Worm (Caenorhabditis elegans) whole organism, L4 larva: ENCODE results near the gene F47D12.9.

ENCODE experiments used
- F37D6.2 ChIP-seq: sonication (generic microtip); optimal IDR thresholded peaks from 2 replicates; lab custom pipeline; 2016; ENCODE audit warnings: mild to moderate bottlenecking, missing genetic modification characterization, missing compliant biosample characterization
- Y48G9A.11 ChIP-seq: fragments of 200-800 bp; sonication (Bioruptor generic); IDR thresholded peaks from 2 replicates; pipeline ENCODE4 v1.3.6; 2022; ENCODE audit warnings: missing genetic modification reagents, missing genetic modification characterization, missing compliant biosample characterization
- Y5F2A.4 ChIP-seq: fragments of 200-800 bp; sonication (Bioruptor generic); optimal IDR thresholded peaks from 2 replicates; lab custom pipeline; 2018; ENCODE audit warnings: mild to moderate bottlenecking, missing genetic modification characterization, missing compliant biosample characterization
- ZK337.2 ChIP-seq: fragments of 200-800 bp; sonication (Bioruptor generic); IDR thresholded peaks from 2 replicates; pipeline ENCODE4 v1.3.6; 2022; ENCODE audit warnings: missing genetic modification reagents, missing genetic modification characterization, missing compliant biosample characterization
- aha-1 ChIP-seq: fragments of 150-350 bp; peaks from one replicate; lab custom pipeline; 2014; ENCODE audit warnings: missing biosample characterization, missing genetic modification characterization
- ceh-32 ChIP-seq: sonication (generic microtip); optimal IDR thresholded peaks from 2 replicates; lab custom pipeline; 2016; ENCODE audit warnings: mild to moderate bottlenecking, missing genetic modification characterization, missing compliant biosample characterization; ENCODE audit not compliant: poor library complexity
- daf-19 ChIP-seq: fragments of 200-800 bp; sonication (Bioruptor generic); conservative IDR thresholded peaks from 2 replicates; pipeline ENCODE4 v1.3.6; 2022; ENCODE audit warnings: missing genetic modification characterization, missing compliant biosample characterization
- dpl-1 ChIP-seq: fragments of 150-350 bp; optimal IDR thresholded peaks from 2 replicates; lab custom pipeline; 2014; ENCODE audit warnings: missing biosample characterization, missing genetic modification reagents, missing genetic modification characterization
- hif-1 ChIP-seq, 2 experiments: sonication (generic microtip); optimal IDR thresholded peaks; 2 replicates each; lab custom pipeline; 2016 to 2017; ENCODE audit warnings: missing compliant biosample characterization in 2 of 2, missing genetic modification characterization in 2 of 2, missing genetic modification reagents in 2 of 2, missing genotype in 2 of 2, mild to moderate bottlenecking in 1 of 2
- hlh-11 ChIP-seq: fragments of 200-800 bp; sonication (Bioruptor generic); optimal IDR thresholded peaks from 2 replicates; lab custom pipeline; 2018; ENCODE audit warnings: mild to moderate bottlenecking, missing genetic modification characterization, missing compliant biosample characterization
- lim-7 ChIP-seq: fragments of 200-800 bp; sonication (Bioruptor generic); IDR thresholded peaks from 2 replicates; pipeline ENCODE4 v1.3.6; 2022; ENCODE audit warnings: missing genetic modification characterization, missing compliant biosample characterization
- lin-1 ChIP-seq: fragments of 200-800 bp; sonication (Bioruptor generic); IDR thresholded peaks from 2 replicates; pipeline ENCODE4 v1.3.6; 2022; ENCODE audit warnings: missing genetic modification reagents, missing genetic modification characterization, missing compliant biosample characterization
- lin-29 ChIP-seq: fragments of 200-800 bp; sonication (Bioruptor generic); IDR thresholded peaks from 2 replicates; pipeline ENCODE4 v1.3.6; 2022; ENCODE audit warnings: missing genetic modification reagents, missing genetic modification characterization, missing compliant biosample characterization
- madf-5 ChIP-seq, 2 experiments: fragments of 200-800 bp; sonication (Bioruptor generic); IDR thresholded peaks; 2 replicates each; pipeline ENCODE4 v1.3.6; 2022; ENCODE audit warnings: missing compliant biosample characterization in 2 of 2, missing genetic modification characterization in 2 of 2
- mdl-1 ChIP-seq, 2 experiments: fragments of 150-350 bp in 1 of 2; sonication (generic microtip) in 1 of 2; optimal IDR thresholded peaks; 2 replicates each; lab custom pipeline; 2014 to 2017; ENCODE audit warnings: missing biosample characterization in 2 of 2, missing genetic modification characterization in 2 of 2
- mxl-2 ChIP-seq: fragments of 200-800 bp; sonication (Bioruptor generic); conservative IDR thresholded peaks from 2 replicates; pipeline ENCODE4 v1.3.6; 2022; ENCODE audit warnings: missing genetic modification reagents, missing genetic modification characterization, missing compliant biosample characterization
- nhr-11 ChIP-seq: fragments of 150-350 bp; optimal IDR thresholded peaks from 2 replicates; lab custom pipeline; 2014; ENCODE audit warnings: missing biosample characterization, missing genetic modification characterization
- nhr-25 ChIP-seq: sonication (generic microtip); optimal IDR thresholded peaks from 2 replicates; lab custom pipeline; 2017; ENCODE audit warnings: missing genetic modification characterization, mild to moderate bottlenecking, missing compliant biosample characterization, antibody characterized with exemption, moderate library complexity, borderline replicate concordance; ENCODE audit not compliant: insufficient read depth
- nhr-42 ChIP-seq: fragments of 200-800 bp; sonication (Bioruptor generic); IDR thresholded peaks from 2 replicates; pipeline ENCODE4 v1.3.6; 2022; ENCODE audit warnings: missing genetic modification characterization, missing compliant biosample characterization
- nhr-48 ChIP-seq: sonication (generic microtip); optimal IDR thresholded peaks from 2 replicates; lab custom pipeline; 2016; ENCODE audit warnings: mild to moderate bottlenecking, missing genetic modification characterization, missing compliant biosample characterization
- nhr-6 ChIP-seq: fragments of 150-350 bp; optimal IDR thresholded peaks from 2 replicates; lab custom pipeline; 2014; ENCODE audit warnings: missing biosample characterization, missing genetic modification characterization
- pha-4 ChIP-seq, 2 experiments: fragments of 150-350 bp in 1 of 2; fragments of 200-800 bp in 1 of 2; sonication (Bioruptor generic) in 1 of 2; IDR thresholded peaks in 1 of 2; optimal IDR thresholded peaks in 1 of 2; 2 replicates each; pipeline versions ENCODE4 v1.3.6 to Lab custom; 2014 to 2022; ENCODE audit warnings: missing genetic modification characterization in 2 of 2, missing genetic modification reagents in 2 of 2, missing biosample characterization in 1 of 2, missing compliant biosample characterization in 1 of 2
- pqm-1 ChIP-seq: sonication (generic microtip); optimal IDR thresholded peaks from 2 replicates; lab custom pipeline; 2017; ENCODE audit warnings: missing biosample characterization, missing genetic modification characterization
- saeg-2 ChIP-seq: fragments of 200-800 bp; sonication (Bioruptor generic); IDR thresholded peaks from 2 replicates; pipeline ENCODE4 v1.3.6; 2022; ENCODE audit warnings: missing genetic modification reagents, missing genetic modification characterization, missing compliant biosample characterization
- skn-1 ChIP-seq: fragments of 150-350 bp; optimal IDR thresholded peaks from 2 replicates; lab custom pipeline; 2014; ENCODE audit warnings: missing biosample characterization, missing genetic modification characterization
- snpc-1.2 ChIP-seq: fragments of 200-800 bp; sonication (Bioruptor generic); IDR thresholded peaks from 2 replicates; pipeline ENCODE4 v1.3.6; 2022; ENCODE audit warnings: missing genetic modification reagents, missing genetic modification characterization, missing compliant biosample characterization
- spr-3 ChIP-seq: fragments of 200-800 bp; sonication (Bioruptor generic); optimal IDR thresholded peaks from 2 replicates; lab custom pipeline; 2018; ENCODE audit warnings: mild to moderate bottlenecking, missing genetic modification characterization, missing compliant biosample characterization
- unc-62 ChIP-seq, 3 experiments: fragments of 150-350 bp in 1 of 3; sonication (generic microtip); optimal IDR thresholded peaks in 2 of 3; peaks in 1 of 3; 1 replicate in 1 of 3; 2 replicates in 2 of 3; lab custom pipeline; 2014 to 2017; ENCODE audit warnings: missing biosample characterization in 3 of 3, missing genetic modification characterization in 3 of 3, missing genetic modification reagents in 3 of 3, missing genotype in 1 of 3
- zfp-3 ChIP-seq: fragments of 200-800 bp; sonication (Bioruptor generic); conservative IDR thresholded peaks from 2 replicates; pipeline ENCODE4 v1.3.6; 2022; ENCODE audit warnings: missing genetic modification reagents, missing genetic modification characterization, missing compliant biosample characterization
- ztf-7 ChIP-seq: fragments of 150-350 bp; optimal IDR thresholded peaks from 2 replicates; lab custom pipeline; 2014; ENCODE audit warnings: missing biosample characterization, missing genetic modification characterization

Gene F47D12.9

DNA sequence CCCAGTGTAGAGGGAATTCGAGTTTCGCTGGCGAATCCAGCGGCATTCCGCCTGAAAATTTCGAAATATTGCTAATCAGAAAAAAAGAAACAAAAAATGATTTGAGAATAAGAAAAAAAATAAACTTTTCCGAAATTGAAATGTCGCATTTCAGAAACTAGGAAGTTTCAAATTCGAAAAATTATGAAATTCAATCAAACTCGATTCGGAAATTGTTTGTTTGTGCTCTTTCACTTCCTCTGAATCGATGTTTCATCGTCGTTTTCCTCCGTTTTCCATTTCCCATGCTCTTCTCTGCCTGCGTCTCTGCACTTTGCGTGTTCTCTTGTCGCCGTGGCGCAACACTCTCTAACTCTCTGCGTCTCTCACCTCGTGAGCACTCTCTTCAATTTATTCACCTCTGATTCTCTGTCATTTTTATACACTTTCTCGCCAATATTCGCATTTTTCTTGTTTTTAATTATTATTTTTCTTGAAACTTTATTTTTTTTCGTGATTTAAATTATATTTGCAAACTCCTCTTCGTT lies 24.8 kb downstream of the F47D12.9 start, which contains the start of gene C18F10.7 (continued):
- no peak for TF ChIP-seq nhr-42 (GFP tag; lab: Robert Waterston, UW)
- TF ChIP-seq spr-3 (GFP tag; lab: Kevin White, UChicago), result no peak
- TF ChIP-seq mxl-2, result no peak
- TF ChIP-seq nhr-6 (tag; lab: Kevin White, UChicago), result peak; percentile 21

- TF ChIP-seq unc-62 (GFP tag; optimal IDR thresholded peaks at IDR 0.05 in 1 of 2; lab: Kevin White, UChicago) (no peak), unc-62 (tag; optimal IDR thresholded peaks at IDR 0.05; lab: Kevin White, UChicago) (no peak), dpl-1 (GFP tag; lab: Kevin White, UChicago) (no peak), lin-1 (no peak), skn-1 (tag; lab: Kevin White, UChicago) (no peak), mdl-1 (tag; optimal IDR thresholded peaks at IDR 0.05; lab: Kevin White, UChicago) (no peak), nhr-6 (tag; lab: Kevin White, UChicago) (no peak), pha-4 (GFP tag; IDR thresholded peaks at IDR 0.05; lab: Robert Waterston, UW) (no peak), pha-4 (tag; optimal IDR thresholded peaks at IDR 0.05; lab: Kevin White, UChicago) (no peak), ceh-32 (tag; lab: Kevin White, UChicago) (no peak), zfp-3 (GFP tag; lab: Robert Waterston, UW) (no peak), snpc-1.2 (GFP tag; lab: Robert Waterston, UW) (no peak), hif-1 (tag; optimal IDR thresholded peaks at IDR 0.05; lab: Kevin White, UChicago) (no peak), hlh-11 (tag; lab: Kevin White, UChicago) (no peak), nhr-25 (tag; lab: Kevin White, UChicago) (no peak), lim-7 (GFP tag; lab: Robert Waterston, UW) (no peak)
- TF ChIP-seq, all 104 proteins: peak for 0
Measured at ce11 chrIII:6272868-6273267, 30.3 kb downstream of the F47D12.9 start, which contains the start of gene C18F10.2. Gene C18F10.2 (plus strand): TSS chrIII:6273168.

DNA sequence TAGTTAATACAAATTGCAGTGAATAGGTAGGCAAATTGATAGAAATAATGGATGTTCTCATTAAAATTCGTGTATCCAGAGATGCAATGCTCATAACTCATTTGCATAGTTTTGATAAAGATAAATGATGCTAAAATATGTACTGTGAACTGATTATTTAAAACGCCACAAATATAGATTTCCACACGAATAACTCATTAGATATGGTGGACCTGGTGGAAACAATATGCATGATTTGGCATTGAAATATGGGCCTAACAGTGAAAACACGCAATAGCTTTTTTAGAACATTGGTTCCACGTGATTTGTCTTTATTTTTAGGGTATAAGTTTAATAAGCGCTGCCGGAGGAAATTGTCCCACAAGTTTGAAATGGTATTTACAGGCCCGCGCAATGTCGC lies 32.9 kb downstream of the F47D12.9 start, which contains the start of gene srg-3:
TSS of gene srg-3 (minus strand) at position 101 of the 400 bp plus-strand sequence.
- TF ChIP-seq aha-1 (tag; lab: Kevin White, UChicago) (peak; percentile 33), nhr-42 (GFP tag; lab: Robert Waterston, UW) (no peak), nhr-11 (tag; lab: Kevin White, UChicago) (no peak), nhr-6 (tag; lab: Kevin White, UChicago) (no peak), unc-62 (GFP tag; optimal IDR thresholded peaks at IDR 0.05 in 1 of 2; lab: Kevin White, UChicago) (peak in 1 of 2 experiments; percentile 47), unc-62 (tag; optimal IDR thresholded peaks at IDR 0.05; lab: Kevin White, UChicago) (no peak), Y48G9A.11 (GFP tag; lab: Robert Waterston, UW) (no peak), lin-1 (no peak), ZK337.2 (GFP tag; lab: Robert Waterston, UW) (no peak)

ce11 chrIII:6268061-6268460 lies 35.1 kb downstream of the F47D12.9 start, which contains the start of gene srg-7:
Gene srg-7 (minus strand): TSS chrIII:6268161.
- TF ChIP-seq F37D6.2 (tag; lab: Kevin White, UChicago) (no peak), pqm-1 (no peak), nhr-48 (tag; lab: Kevin White, UChicago) (no peak), daf-19 (GFP tag; lab: Robert Waterston, UW) (no peak), nhr-6 (tag; lab: Kevin White, UChicago) (no peak), Y5F2A.4 (GFP tag; lab: Kevin White, UChicago) (no peak), pha-4 (GFP tag; IDR thresholded peaks at IDR 0.05; lab: Robert Waterston, UW) (no peak), pha-4 (tag; optimal IDR thresholded peaks at IDR 0.05; lab: Kevin White, UChicago) (no peak), saeg-2 (no peak), madf-5 (GFP tag; IDR thresholded peaks at IDR 0.05; lab: Robert Waterston, UW) (no peak), lin-29 (GFP tag; lab: Robert Waterston, UW) (no peak), mdl-1 (tag; optimal IDR thresholded peaks at IDR 0.05; lab: Kevin White, UChicago) (no peak), ztf-7 (tag; lab: Kevin White, UChicago) (no peak)
